Worm (Caenorhabditis elegans) whole organism, L1 larva: Measurements from ENCODE around the gene sre-53.

Experiments used
- C04F5.9 ChIP-seq: sonication (generic microtip); optimal IDR thresholded peaks from 2 replicates; lab custom pipeline; 2016; ENCODE audit warnings: missing genetic modification characterization, missing compliant biosample characterization
- ama-1 ChIP-seq: fragments of 150-350 bp; optimal IDR thresholded peaks from 2 replicates; lab custom pipeline; 2014
- lin-35 ChIP-seq, 2 experiments: fragments of 150-350 bp; optimal IDR thresholded peaks; 2 replicates each; lab custom pipeline; 2014; ENCODE audit warnings: missing biosample characterization in 2 of 2, missing genetic modification characterization in 2 of 2, missing genetic modification reagents in 2 of 2
- mep-1 ChIP-seq: fragments of 150-350 bp; optimal IDR thresholded peaks from 2 replicates; lab custom pipeline; 2014; ENCODE audit warnings: missing biosample characterization, missing genetic modification characterization
- nhr-12 ChIP-seq: sonication (generic microtip); optimal IDR thresholded peaks from 2 replicates; lab custom pipeline; 2017; ENCODE audit warnings: missing biosample characterization, missing genetic modification characterization
- nhr-76 ChIP-seq: sonication (generic microtip); optimal IDR thresholded peaks from 2 replicates; lab custom pipeline; 2017; ENCODE audit warnings: missing biosample characterization, missing genetic modification characterization
- pqm-1 ChIP-seq: sonication (generic microtip); optimal IDR thresholded peaks from 3 replicates; lab custom pipeline; 2017; ENCODE audit warnings: missing biosample characterization, missing genetic modification characterization
- rnt-1 ChIP-seq: sonication (generic microtip); optimal IDR thresholded peaks from 2 replicates; lab custom pipeline; 2016; ENCODE audit warnings: mild to moderate bottlenecking, missing genetic modification characterization, moderate library complexity, missing compliant biosample characterization
- sox-4 ChIP-seq: sonication (generic microtip); optimal IDR thresholded peaks from 2 replicates; lab custom pipeline; 2016; ENCODE audit warnings: missing genetic modification characterization, missing compliant biosample characterization
- unc-62 ChIP-seq: fragments of 150-350 bp; optimal IDR thresholded peaks from 2 replicates; lab custom pipeline; 2014; ENCODE audit warnings: missing biosample characterization, missing genetic modification reagents, missing genetic modification characterization
- unc-98 ChIP-seq: fragments of 200-800 bp; sonication (Bioruptor generic); IDR thresholded peaks from 2 replicates; pipeline ENCODE4 v1.3.6; 2022; ENCODE audit warnings: missing genetic modification characterization, missing compliant biosample characterization
- zag-1 ChIP-seq: fragments of 150-350 bp; optimal IDR thresholded peaks from 2 replicates; lab custom pipeline; 2014; ENCODE audit warnings: missing biosample characterization, missing genetic modification characterization

DNA sequence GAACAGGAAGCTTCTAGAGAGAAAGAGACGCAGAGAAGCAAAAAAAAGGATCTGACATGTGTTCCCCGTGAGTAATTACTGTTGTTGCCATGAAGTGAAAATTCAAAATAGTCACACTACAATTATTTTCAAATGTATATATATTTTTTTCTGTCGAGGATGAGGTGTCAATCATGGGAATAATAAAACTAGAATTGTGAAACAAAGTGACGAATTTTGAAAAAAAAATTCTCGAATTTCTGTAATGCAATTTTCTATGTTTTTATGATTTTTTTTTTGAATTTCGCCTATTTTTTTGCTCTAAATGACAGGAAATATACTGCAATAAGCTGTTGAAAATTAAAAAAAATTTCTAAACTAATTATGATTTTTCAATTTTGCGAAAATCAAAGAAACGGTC lies 29.9 kb upstream of the sre-53 start:
- TF ChIP-seq sox-4 (no peak), zag-1 (no peak), C04F5.9 (tag; lab: Kevin White, UChicago) (no peak), ama-1 (lab: Kevin White, UChicago) (no peak), mep-1 (no peak), lin-35 (GFP tag; optimal IDR thresholded peaks at IDR 0.05; lab: Kevin White, UChicago) (no peak), unc-62 (GFP tag; lab: Kevin White, UChicago) (no peak), nhr-12 (no peak), nhr-76 (tag; lab: Kevin White, UChicago) (no peak), rnt-1 (no peak), pqm-1 (tag; lab: Kevin White, UChicago) (no peak), unc-98 (no peak)
